Fruit fly (Drosophila melanogaster) whole organism, pupa: ENCODE measurements around the gene CG5707.

ENCODE experiments used
- CG10348 ChIP-seq: fragments of 200-800 bp; sonication (Bioruptor generic); IDR thresholded peaks from 2 replicates; pipeline ENCODE4 v1.3.6; 2022; ENCODE audit warnings: missing biosample characterization, missing genetic modification characterization
- CG12605 ChIP-seq: fragments of 200-800 bp; sonication (Bioruptor generic); IDR thresholded peaks from 2 replicates; pipeline ENCODE4 v1.3.6; 2022; ENCODE audit warnings: missing biosample characterization, missing genetic modification characterization
- CG13204 ChIP-seq: fragments of 200-800 bp; sonication (Bioruptor generic); optimal IDR thresholded peaks from 2 replicates; lab custom pipeline; 2018; ENCODE audit warnings: missing biosample characterization, mild to moderate bottlenecking, missing genetic modification characterization, moderate library complexity
- CG14655 ChIP-seq: fragments of 200-800 bp; sonication (Bioruptor generic); optimal IDR thresholded peaks from 3 replicates; lab custom pipeline; 2017; ENCODE audit warnings: mild to moderate bottlenecking, missing biosample characterization, missing genetic modification reagents, missing genetic modification characterization
- CG15710 ChIP-seq: fragments of 200-800 bp; sonication (Bioruptor generic); optimal IDR thresholded peaks from 2 replicates; lab custom pipeline; 2018; ENCODE audit warnings: missing biosample characterization, mild to moderate bottlenecking, missing genetic modification characterization, moderate library complexity
- CG17806 ChIP-seq: fragments of 200-800 bp; sonication (Bioruptor generic); optimal IDR thresholded peaks from 2 replicates; lab custom pipeline; 2018; ENCODE audit warnings: missing biosample characterization, mild to moderate bottlenecking, missing genetic modification characterization, moderate library complexity
- CG32121 ChIP-seq: fragments of 200-800 bp; sonication (Bioruptor generic); IDR thresholded peaks from 2 replicates; pipeline ENCODE4 v1.3.6; 2022; ENCODE audit warnings: missing biosample characterization, missing genetic modification characterization
- CG34367 ChIP-seq: fragments of 200-800 bp; sonication (Bioruptor generic); optimal IDR thresholded peaks from 2 replicates; lab custom pipeline; 2018; ENCODE audit warnings: missing biosample characterization, mild to moderate bottlenecking, missing genetic modification characterization
- CG4496 ChIP-seq: fragments of 200-800 bp; sonication (Bioruptor generic); IDR thresholded peaks from 3 replicates; pipeline ENCODE4 v1.3.6; 2022; ENCODE audit warnings: missing biosample characterization, missing genetic modification characterization
- CG8159 ChIP-seq: fragments of 200-800 bp; sonication (Bioruptor generic); optimal IDR thresholded peaks from 3 replicates; lab custom pipeline; 2018; ENCODE audit warnings: missing biosample characterization, mild to moderate bottlenecking, missing genetic modification characterization, moderate library complexity
- CG8301 ChIP-seq: fragments of 200-800 bp; sonication (Bioruptor generic); optimal IDR thresholded peaks from 2 replicates; lab custom pipeline; 2018; ENCODE audit warnings: missing biosample characterization, mild to moderate bottlenecking, missing genetic modification characterization
- CG9948 ChIP-seq: fragments of 200-800 bp; sonication (Bioruptor generic); optimal IDR thresholded peaks from 2 replicates; lab custom pipeline; 2018; ENCODE audit warnings: missing biosample characterization, mild to moderate bottlenecking, missing genetic modification characterization, moderate library complexity
- D1 ChIP-seq: fragments of 200-800 bp; sonication (Bioruptor generic); optimal IDR thresholded peaks from 2 replicates; lab custom pipeline; 2018; ENCODE audit warnings: missing biosample characterization, mild to moderate bottlenecking, missing genetic modification characterization, moderate library complexity
- EcR ChIP-seq: fragments of 200-800 bp; sonication (Bioruptor generic); optimal IDR thresholded peaks from 3 replicates; lab custom pipeline; 2019; ENCODE audit warnings: missing biosample characterization, missing genetic modification characterization, mild to moderate bottlenecking, moderate library complexity, missing genetic modification reagents
- Ets98B ChIP-seq: fragments of 200-800 bp; sonication (Bioruptor generic); IDR thresholded peaks from 2 replicates; pipeline ENCODE4 v1.3.6; 2022; ENCODE audit warnings: missing biosample characterization, missing genetic modification characterization
- Pif1A ChIP-seq: fragments of 200-800 bp; sonication (Bioruptor generic); optimal IDR thresholded peaks from 3 replicates; lab custom pipeline; 2016; ENCODE audit warnings: missing biosample characterization, missing genetic modification characterization
- Pif1B ChIP-seq: fragments of 200-800 bp; sonication (Bioruptor generic); optimal IDR thresholded peaks from 3 replicates; lab custom pipeline; 2016; ENCODE audit warnings: missing biosample characterization, missing genetic modification characterization
- Snoo ChIP-seq: fragments of 200-800 bp; sonication (Bioruptor generic); optimal IDR thresholded peaks from 3 replicates; lab custom pipeline; 2017; ENCODE audit warnings: missing biosample characterization, mild to moderate bottlenecking, missing genetic modification characterization, inconsistent platforms
- fd96Ca ChIP-seq: fragments of 200-800 bp; sonication (Bioruptor generic); IDR thresholded peaks from 3 replicates; pipeline ENCODE4 v1.3.6; 2022; ENCODE audit warnings: missing biosample characterization, missing genetic modification characterization
- gl ChIP-seq: fragments of 200-800 bp; sonication (Bioruptor generic); optimal IDR thresholded peaks from 2 replicates; lab custom pipeline; 2018; ENCODE audit warnings: missing biosample characterization, mild to moderate bottlenecking, missing genetic modification characterization
- rn ChIP-seq: fragments of 200-800 bp; sonication (Bioruptor generic); IDR thresholded peaks from 2 replicates; pipeline ENCODE4 v1.3.6; 2022; ENCODE audit warnings: missing biosample characterization, missing genetic modification characterization

Gene CG5707

dm6 chr3L:2164805-2165204 is 27.2 kb downstream of the CG5707 start:
- TF ChIP-seq CG14655 (GFP tag; lab: Kevin White, UChicago) (peak; percentile 35), CG15710 (tag; lab: Kevin White, UChicago) (no peak), CG13204 (no peak), gl (tag; lab: Kevin White, UChicago) (no peak), CG32121 (GFP tag; lab: Robert Waterston, UW) (no peak), CG4496 (0 out of 3 replicates have a peak, but pooled peaks have one; percentile 52), fd96Ca (GFP tag; lab: Robert Waterston, UW) (peak; percentile 47; the same call in 1 of the 3 replicates), D1 (tag; lab: Kevin White, UChicago) (no peak), rn (GFP tag; lab: Robert Waterston, UW) (no peak), CG10348 (no peak), CG34367 (tag; lab: Kevin White, UChicago) (no peak), Pif1A (GFP tag; lab: Kevin White, UChicago) (no peak), CG9948 (tag; lab: Kevin White, UChicago) (no peak), CG8301 (tag; lab: Kevin White, UChicago) (peak; percentile 5), CG12605 (GFP tag; lab: Robert Waterston, UW) (peak; percentile 54; the same call in 1 of the 2 replicates), CG8159 (tag; lab: Kevin White, UChicago) (peak; percentile 9), Ets98B (0 out of 2 replicates have a peak, but pooled peaks have one; percentile 38), Snoo (tag; lab: Kevin White, UChicago) (no peak), Pif1B (GFP tag; lab: Kevin White, UChicago) (no peak), CG17806 (tag; lab: Kevin White, UChicago) (no peak), EcR (GFP tag; lab: Kevin White, UChicago) (no peak)

- TF ChIP-seq Pif1B (GFP tag; lab: Kevin White, UChicago) (peak; percentile 77), gl (tag; lab: Kevin White, UChicago) (peak; percentile 86), Snoo (tag; lab: Kevin White, UChicago) (peak; percentile 95), CG10348 (no peak), CG8301 (tag; lab: Kevin White, UChicago) (peak; percentile 58), CG12605 (GFP tag; lab: Robert Waterston, UW) (peak; percentile 53), CG17806 (tag; lab: Kevin White, UChicago) (peak; percentile 96), CG4496 (peak; percentile 75; the same call in 2 of the 3 replicates), CG13204 (peak; percentile 69), rn (GFP tag; lab: Robert Waterston, UW) (peak; percentile 63; the same call in 1 of the 2 replicates), D1 (tag; lab: Kevin White, UChicago) (peak; percentile 91), CG15710 (tag; lab: Kevin White, UChicago) (peak; percentile 90), Pif1A (GFP tag; lab: Kevin White, UChicago) (peak; percentile 86), CG9948 (tag; lab: Kevin White, UChicago) (peak; percentile 85), EcR (GFP tag; lab: Kevin White, UChicago) (peak; percentile 74), CG34367 (tag; lab: Kevin White, UChicago) (peak; percentile 78), CG14655 (GFP tag; lab: Kevin White, UChicago) (peak; percentile 73), CG32121 (GFP tag; lab: Robert Waterston, UW) (peak; percentile 19; the same call in 1 of the 2 replicates), fd96Ca (GFP tag; lab: Robert Waterston, UW) (no peak), Ets98B (peak; percentile 44; the same call in 1 of the 2 replicates), CG8159 (tag; lab: Kevin White, UChicago) (peak; percentile 97)
Observed at dm6 chr3L:2164031-2164537, 27.9 kb downstream of the CG5707 start.

dm6 chr3L:2163608-2164007 is 28.4 kb downstream of the CG5707 start, which contains the start of gene CG15822:
CG15822 (minus strand) TSS chr3L:2163863.
- no peak for TF ChIP-seq CG4496
- no peak for TF ChIP-seq CG9948 (tag; lab: Kevin White, UChicago)
- TF ChIP-seq CG32121 (GFP tag; lab: Robert Waterston, UW), result no peak
- no peak for TF ChIP-seq Pif1A (GFP tag; lab: Kevin White, UChicago)
- no peak for TF ChIP-seq Ets98B
- no peak for TF ChIP-seq fd96Ca (GFP tag; lab: Robert Waterston, UW)
- TF ChIP-seq Pif1B (GFP tag; lab: Kevin White, UChicago), result no peak
- TF ChIP-seq CG17806 (tag; lab: Kevin White, UChicago), result no peak
- no peak for TF ChIP-seq CG13204
- TF ChIP-seq D1 (tag; lab: Kevin White, UChicago), result no peak
- no peak for TF ChIP-seq CG8301 (tag; lab: Kevin White, UChicago)
- no peak for TF ChIP-seq Snoo (tag; lab: Kevin White, UChicago)

- TF ChIP-seq CG8159 (tag; lab: Kevin White, UChicago) (peak; percentile 43), CG10348 (no peak), gl (tag; lab: Kevin White, UChicago) (no peak), Pif1B (GFP tag; lab: Kevin White, UChicago) (no peak), rn (GFP tag; lab: Robert Waterston, UW) (no peak), CG13204 (no peak), CG4496 (peak; percentile 60), EcR (GFP tag; lab: Kevin White, UChicago) (no peak), Pif1A (GFP tag; lab: Kevin White, UChicago) (no peak), CG32121 (GFP tag; lab: Robert Waterston, UW) (peak; percentile 53), CG17806 (tag; lab: Kevin White, UChicago) (peak; percentile 43), CG34367 (tag; lab: Kevin White, UChicago) (no peak), D1 (tag; lab: Kevin White, UChicago) (no peak), Snoo (tag; lab: Kevin White, UChicago) (no peak), CG15710 (tag; lab: Kevin White, UChicago) (peak; percentile 15), fd96Ca (GFP tag; lab: Robert Waterston, UW) (peak; percentile 20; the same call in 1 of the 3 replicates), Ets98B (peak; percentile 58), CG12605 (GFP tag; lab: Robert Waterston, UW) (0 out of 2 replicates have a peak, but pooled peaks have one; percentile 18), CG14655 (GFP tag; lab: Kevin White, UChicago) (peak; percentile 86), CG9948 (tag; lab: Kevin White, UChicago) (peak; percentile 30), CG8301 (tag; lab: Kevin White, UChicago) (peak; percentile 78)
Observed at dm6 chr3L:2162623-2163022, 29.4 kb downstream of the CG5707 start.
